Fruit fly (Drosophila melanogaster): ENCODE data around the gene Gr64b.

- TF ChIP-seq ss (GFP tag; optimal IDR thresholded peaks at IDR 0.05) (no peak), svp (GFP tag) (no peak), vri (GFP tag; optimal IDR thresholded peaks at IDR 0.05) (no peak)
Observed at dm6 chr3L:3995554-3995953, 32.9 kb upstream of the Gr64b start.

All from whole organism, prepupa.